Fruit fly (Drosophila melanogaster) whole organism, embryonic: ENCODE data around the gene Zn72D.

Source experiments
- Atf6 ChIP-seq: fragments of 200-800 bp; sonication (Bioruptor generic); IDR thresholded peaks from 2 replicates; pipeline ENCODE4 v1.3.6; 2022; ENCODE audit warnings: missing biosample characterization, missing genetic modification characterization
- Awh ChIP-seq: fragments of 200-800 bp; sonication (Bioruptor generic); IDR thresholded peaks from 2 replicates; pipeline ENCODE4, ENCODE4 v1.3.6; 2022; ENCODE audit warnings: missing biosample characterization, missing genetic modification characterization
- B-H2 ChIP-seq: fragments of 200-800 bp; sonication (Bioruptor generic); optimal IDR thresholded peaks from 2 replicates; lab custom pipeline; 2018; ENCODE audit warnings: missing biosample characterization, mild to moderate bottlenecking, missing genetic modification characterization
- Bgb ChIP-seq: fragments of 200-800 bp; sonication (Bioruptor generic); IDR thresholded peaks from 2 replicates; pipeline ENCODE4 v1.3.6; 2022; ENCODE audit warnings: missing biosample characterization, missing genetic modification characterization; ENCODE audit not compliant: partially characterized antibody
- CG11560 ChIP-seq: fragments of 200-800 bp; sonication (Bioruptor generic); IDR thresholded peaks from 3 replicates; pipeline ENCODE4 v1.3.6; 2022; ENCODE audit warnings: missing biosample characterization, missing genetic modification characterization
- CG14050 ChIP-seq: fragments of 200-800 bp; sonication (Bioruptor generic); IDR thresholded peaks from 3 replicates; pipeline ENCODE4 v1.3.6; 2022; ENCODE audit warnings: missing biosample characterization, missing genetic modification characterization
- CG15479 ChIP-seq: fragments of 200-800 bp; sonication (Bioruptor generic); optimal IDR thresholded peaks from 3 replicates; lab custom pipeline; 2019; ENCODE audit warnings: missing biosample characterization, mild to moderate bottlenecking, missing genetic modification characterization, moderate library complexity
- CG17612 ChIP-seq: fragments of 200-800 bp; sonication (Bioruptor generic); IDR thresholded peaks from 2 replicates; pipeline ENCODE4 v1.3.6; 2022; ENCODE audit warnings: missing biosample characterization, missing genetic modification characterization
- CG18011 ChIP-seq: fragments of 200-800 bp; sonication (Bioruptor generic); optimal IDR thresholded peaks from 2 replicates; lab custom pipeline; 2017; ENCODE audit warnings: missing biosample characterization, missing genetic modification characterization, mild to moderate bottlenecking, moderate library complexity, missing genotype
- CG2116 ChIP-seq: fragments of 200-800 bp; sonication (Bioruptor generic); optimal IDR thresholded peaks from 3 replicates; lab custom pipeline; 2018; ENCODE audit warnings: missing biosample characterization, mild to moderate bottlenecking, missing genetic modification characterization
- CG2202 ChIP-seq: fragments of 200-800 bp; sonication (Bioruptor generic); optimal IDR thresholded peaks from 2 replicates; lab custom pipeline; 2018; ENCODE audit warnings: missing biosample characterization, mild to moderate bottlenecking, missing genetic modification characterization
- CG3163 ChIP-seq: fragments of 200-800 bp; sonication (Bioruptor generic); optimal IDR thresholded peaks from 3 replicates; lab custom pipeline; 2016; ENCODE audit warnings: missing biosample characterization, missing genetic modification characterization
- CG34422 ChIP-seq: fragments of 200-800 bp; sonication (Bioruptor generic); IDR thresholded peaks from 3 replicates; pipeline ENCODE4 v1.3.6; 2022; ENCODE audit warnings: missing biosample characterization, missing genetic modification characterization
- CG3847 ChIP-seq: fragments of 200-800 bp; sonication (Bioruptor generic); IDR thresholded peaks from 2 replicates; pipeline ENCODE4 v1.3.6; 2022; ENCODE audit warnings: missing biosample characterization, missing genetic modification characterization
- CG4360 ChIP-seq: fragments of 200-800 bp; sonication (Bioruptor generic); IDR thresholded peaks from 2 replicates; pipeline ENCODE4 v1.3.6; 2022; ENCODE audit warnings: missing biosample characterization, missing genetic modification characterization
- CG7271 ChIP-seq: fragments of 200-800 bp; sonication (Bioruptor generic); optimal IDR thresholded peaks from 2 replicates; lab custom pipeline; 2018; ENCODE audit warnings: missing biosample characterization, mild to moderate bottlenecking, missing genetic modification characterization, moderate library complexity
- CG7372 ChIP-seq: fragments of 200-800 bp; sonication (Bioruptor generic); IDR thresholded peaks from 2 replicates; pipeline ENCODE4 v1.3.6; 2022; ENCODE audit warnings: missing biosample characterization, missing genetic modification characterization
- CG7928 ChIP-seq: fragments of 200-800 bp; sonication (Bioruptor generic); optimal IDR thresholded peaks from 2 replicates; lab custom pipeline; 2017; ENCODE audit warnings: missing biosample characterization, mild to moderate bottlenecking, missing genetic modification characterization
- CG9797 ChIP-seq: fragments of 200-800 bp; sonication (Bioruptor generic); optimal IDR thresholded peaks from 3 replicates; lab custom pipeline; 2018; ENCODE audit warnings: missing biosample characterization, mild to moderate bottlenecking, missing genetic modification characterization
- CG9876 ChIP-seq: fragments of 200-800 bp; sonication (Bioruptor generic); optimal IDR thresholded peaks from 2 replicates; lab custom pipeline; 2016; ENCODE audit warnings: missing biosample characterization, missing genetic modification characterization
- CHES-1-like ChIP-seq: fragments of 200-800 bp; sonication (Bioruptor generic); optimal IDR thresholded peaks from 2 replicates; lab custom pipeline; 2016; ENCODE audit warnings: missing biosample characterization, missing genetic modification characterization
- Dip3 ChIP-seq: fragments of 200-800 bp; sonication (Bioruptor generic); optimal IDR thresholded peaks from 3 replicates; lab custom pipeline; 2016; ENCODE audit warnings: missing biosample characterization, missing genetic modification characterization
- Fer2 ChIP-seq: fragments of 200-800 bp; sonication (Bioruptor generic); optimal IDR thresholded peaks from 2 replicates; lab custom pipeline; 2018; ENCODE audit warnings: missing biosample characterization, mild to moderate bottlenecking, missing genetic modification characterization, moderate library complexity
- HLHmδ ChIP-seq: fragments of 200-800 bp; sonication (Bioruptor generic); optimal IDR thresholded peaks from 2 replicates; lab custom pipeline; 2018; ENCODE audit warnings: missing biosample characterization, mild to moderate bottlenecking, missing genetic modification characterization, moderate library complexity
- Mad ChIP-seq: fragments of 200-800 bp; sonication (Bioruptor generic); optimal IDR thresholded peaks from 2 replicates; lab custom pipeline; 2016; ENCODE audit warnings: missing biosample characterization, missing genetic modification characterization
- Med ChIP-seq: fragments of 200-800 bp; sonication (Bioruptor generic); peaks from one replicate; lab custom pipeline; 2016; ENCODE audit warnings: missing biosample characterization, missing genetic modification characterization, mild to moderate bottlenecking, inconsistent platforms, moderate library complexity
- NC2α ChIP-seq: fragments of 200-800 bp; sonication (Bioruptor generic); optimal IDR thresholded peaks from 2 replicates; lab custom pipeline; 2016; ENCODE audit warnings: missing biosample characterization, missing genetic modification characterization
- Side ChIP-seq: fragments of 200-800 bp; sonication (Bioruptor generic); optimal IDR thresholded peaks from 2 replicates; lab custom pipeline; 2016; ENCODE audit warnings: missing biosample characterization, missing genetic modification characterization
- Sox100B ChIP-seq: fragments of 200-800 bp; sonication (Bioruptor generic); optimal IDR thresholded peaks from 3 replicates; lab custom pipeline; 2018; ENCODE audit warnings: missing biosample characterization, mild to moderate bottlenecking, missing genetic modification characterization
- ac ChIP-seq: fragments of 200-800 bp; sonication (Bioruptor generic); optimal IDR thresholded peaks from 3 replicates; lab custom pipeline; 2017; ENCODE audit warnings: missing biosample characterization, mild to moderate bottlenecking, missing genetic modification characterization
- ara ChIP-seq: fragments of 200-800 bp; sonication (Bioruptor generic); IDR thresholded peaks from 2 replicates; pipeline ENCODE4 v1.3.6; 2022; ENCODE audit warnings: missing biosample characterization, missing genetic modification characterization
- ash1 ChIP-seq: fragments of 200-800 bp; sonication (Bioruptor generic); optimal IDR thresholded peaks from 2 replicates; lab custom pipeline; 2018; ENCODE audit warnings: missing biosample characterization, mild to moderate bottlenecking, missing genetic modification characterization
- br ChIP-seq: fragments of >200 bp; optimal IDR thresholded peaks from 2 replicates; lab custom pipeline; 2017
- chif ChIP-seq, 2 experiments: fragments of 200-800 bp; sonication (Bioruptor generic); optimal IDR thresholded peaks; 3 replicates each; lab custom pipeline; 2016; ENCODE audit warnings: missing biosample characterization in 2 of 2, missing genetic modification characterization in 2 of 2
- chm ChIP-seq: fragments of 200-800 bp; sonication (Bioruptor generic); IDR thresholded peaks from 2 replicates; pipeline ENCODE4 v1.3.6; 2022; ENCODE audit warnings: missing biosample characterization, missing genetic modification characterization
- dysf ChIP-seq: fragments of 200-800 bp; sonication (Bioruptor generic); IDR thresholded peaks from 3 replicates; pipeline ENCODE4 v1.3.6; 2022; ENCODE audit warnings: missing biosample characterization, missing genetic modification characterization
- exex ChIP-seq: fragments of 200-800 bp; sonication (Bioruptor generic); optimal IDR thresholded peaks from 4 replicates; lab custom pipeline; 2018; ENCODE audit warnings: missing biosample characterization, mild to moderate bottlenecking, missing genetic modification characterization, moderate library complexity
- fd3F ChIP-seq: fragments of 200-800 bp; sonication (Bioruptor generic); optimal IDR thresholded peaks from 2 replicates; lab custom pipeline; 2018; ENCODE audit warnings: missing biosample characterization, mild to moderate bottlenecking, missing genetic modification characterization, moderate library complexity
- her ChIP-seq: fragments of 200-800 bp; sonication (Bioruptor generic); optimal IDR thresholded peaks from 2 replicates; lab custom pipeline; 2016; ENCODE audit warnings: missing biosample characterization, missing genetic modification characterization
- knrl ChIP-seq: fragments of 200-800 bp; sonication (Bioruptor generic); IDR thresholded peaks from 3 replicates; pipeline ENCODE4 v1.3.6; 2022; ENCODE audit warnings: missing biosample characterization, missing genetic modification characterization; ENCODE audit not compliant: partially characterized antibody
- luna ChIP-seq: fragments of 200-800 bp; sonication (Bioruptor generic); optimal IDR thresholded peaks from 2 replicates; lab custom pipeline; 2016; ENCODE audit warnings: missing biosample characterization, missing genetic modification characterization
- prd ChIP-seq, 3 experiments: fragments of >200 bp in 2 of 3; fragments of 200-800 bp in 1 of 3; sonication (Bioruptor generic) in 1 of 3; optimal IDR thresholded peaks in 2 of 3; IDR thresholded peaks in 1 of 3; 2 replicates in 2 of 3; 3 replicates in 1 of 3; pipeline versions ENCODE4 v1.3.6 to Lab custom; 2017 to 2022; ENCODE audit warnings: missing biosample characterization in 1 of 3, missing genetic modification characterization in 1 of 3
- ranshi ChIP-seq: fragments of 200-800 bp; sonication (Bioruptor generic); IDR thresholded peaks from 2 replicates; pipeline ENCODE4 v1.3.6; 2022; ENCODE audit warnings: missing biosample characterization, missing genetic modification characterization
- slbo ChIP-seq: fragments of 200-800 bp; sonication (Bioruptor generic); IDR thresholded peaks from 2 replicates; pipeline ENCODE4 v1.3.6; 2022; ENCODE audit warnings: missing biosample characterization, missing genetic modification characterization
- so ChIP-seq: fragments of 200-800 bp; sonication (Bioruptor generic); IDR thresholded peaks from 3 replicates; pipeline ENCODE4 v1.3.6; 2022; ENCODE audit warnings: missing biosample characterization, missing genetic modification characterization
- tio ChIP-seq: fragments of 200-800 bp; sonication (Bioruptor generic); optimal IDR thresholded peaks from 2 replicates; lab custom pipeline; 2017; ENCODE audit warnings: missing biosample characterization, missing genetic modification characterization, inconsistent platforms
- tx ChIP-seq: fragments of 200-800 bp; sonication (Bioruptor generic); optimal IDR thresholded peaks from 2 replicates; lab custom pipeline; 2016; ENCODE audit warnings: missing biosample characterization, missing genetic modification characterization
- unpg ChIP-seq: fragments of 200-800 bp; sonication (Bioruptor generic); optimal IDR thresholded peaks from 3 replicates; lab custom pipeline; 2018; ENCODE audit warnings: missing biosample characterization, mild to moderate bottlenecking, missing genetic modification characterization, moderate library complexity
- vnd ChIP-seq: fragments of 200-800 bp; sonication (Bioruptor generic); IDR thresholded peaks from 3 replicates; pipeline ENCODE4 v1.3.6; 2022; ENCODE audit warnings: missing biosample characterization, missing genetic modification characterization; ENCODE audit not compliant: partially characterized antibody
- zen ChIP-seq: fragments of 200-800 bp; sonication (Bioruptor generic); optimal IDR thresholded peaks from 3 replicates; lab custom pipeline; 2018; ENCODE audit warnings: missing biosample characterization, mild to moderate bottlenecking, missing genetic modification characterization, moderate library complexity

Zn72D gene

DNA sequence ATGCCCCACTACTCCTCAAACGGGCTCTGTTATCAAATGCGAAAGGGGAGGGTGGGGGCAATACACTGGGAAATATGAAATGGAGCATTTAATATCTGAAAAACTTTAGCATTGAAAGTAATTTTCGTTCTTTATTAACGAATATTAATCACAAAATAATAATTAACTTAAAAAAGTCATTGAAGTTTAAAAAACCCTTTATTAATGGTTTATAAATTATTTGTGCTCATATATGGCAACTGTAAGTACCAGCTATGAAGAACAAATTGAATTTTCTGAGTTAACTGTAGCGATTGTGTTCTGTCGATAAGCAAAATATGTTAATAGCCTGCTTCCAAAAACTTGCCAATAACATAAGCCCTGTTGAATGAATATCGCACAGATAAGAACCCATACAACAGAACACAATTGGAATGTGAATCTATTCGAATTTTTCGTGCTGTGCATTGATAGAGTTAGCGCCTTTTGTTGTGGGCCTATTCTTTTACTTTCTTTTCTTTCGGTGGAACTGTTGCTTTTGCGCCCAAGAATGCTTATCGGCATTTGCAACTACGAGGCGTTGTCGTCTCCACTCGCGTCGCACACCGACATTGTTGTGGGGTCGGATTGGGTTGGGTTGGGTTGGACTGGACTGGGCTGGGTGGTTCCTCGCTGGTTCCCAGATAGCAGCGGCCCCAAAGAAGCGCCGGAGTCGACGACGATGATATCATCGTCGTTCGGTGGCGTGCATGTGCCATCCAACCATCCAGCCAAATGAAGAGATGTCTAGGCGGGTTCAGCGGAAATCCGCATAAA, 51.4 kb downstream of the Zn72D start (continued):
- TF ChIP-seq CG4360 (GFP tag; lab: Robert Waterston, UW) = no peak
- no peak for TF ChIP-seq HLHmδ (GFP tag; lab: Kevin White, UChicago)
- TF ChIP-seq CG18011 (GFP tag; lab: Kevin White, UChicago) = no peak
- no peak for TF ChIP-seq fd3F
- TF ChIP-seq B-H2 (GFP tag; lab: Kevin White, UChicago) = no peak
- no peak for TF ChIP-seq knrl (GFP tag; lab: Robert Waterston, UW)
- TF ChIP-seq br (lab: Kevin White, UChicago) = no peak
- no peak for TF ChIP-seq unpg (GFP tag; lab: Kevin White, UChicago)
- no peak for TF ChIP-seq zen (tag; lab: Kevin White, UChicago)
- TF ChIP-seq ac (GFP tag; lab: Kevin White, UChicago) = no peak
- TF ChIP-seq CG15479 (GFP tag; lab: Kevin White, UChicago) = no peak
- TF ChIP-seq so = no peak
- TF ChIP-seq Fer2 (tag; lab: Kevin White, UChicago) = no peak
- 0 out of 2 replicates have a peak, but pooled peaks have one; percentile 10 for TF ChIP-seq CG3847 (GFP tag; lab: Robert Waterston, UW)
- TF ChIP-seq ash1 = no peak
- peak; percentile 46; the same call in 1 of the 2 replicates for TF ChIP-seq slbo (GFP tag; lab: Robert Waterston, UW)
- TF ChIP-seq ranshi (GFP tag; lab: Robert Waterston, UW) = no peak
- no peak for TF ChIP-seq CG9876 (GFP tag; lab: Kevin White, UChicago)
- TF ChIP-seq CG7372 = no peak
- TF ChIP-seq NC2α (GFP tag; lab: Kevin White, UChicago) = no peak
- no peak for TF ChIP-seq CG7928 (GFP tag; lab: Kevin White, UChicago)
- no peak for TF ChIP-seq her
- TF ChIP-seq exex (tag; lab: Kevin White, UChicago) = no peak
- TF ChIP-seq Atf6 (GFP tag; lab: Robert Waterston, UW) = peak; percentile 28; the same call in 1 of the 2 replicates
- TF ChIP-seq Dip3 (GFP tag; lab: Kevin White, UChicago) = peak; percentile 19
- TF ChIP-seq CG11560 (tag; lab: Robert Waterston, UW) = no peak
- no peak for TF ChIP-seq CG2116 (GFP tag; lab: Kevin White, UChicago)
- TF ChIP-seq CG2202 (tag; lab: Kevin White, UChicago) = peak; percentile 35
- TF ChIP-seq Bgb (GFP tag; lab: Robert Waterston, UW) = no peak
- TF ChIP-seq vnd = no peak
- peak; percentile 46; the same call in 1 of the 3 replicates for TF ChIP-seq dysf (GFP tag; lab: Robert Waterston, UW)
- TF ChIP-seq CG14050 (GFP tag; lab: Robert Waterston, UW) = no peak
- TF ChIP-seq luna = no peak
- no peak for TF ChIP-seq CG9797 (GFP tag; lab: Kevin White, UChicago)
- no peak for TF ChIP-seq CG17612
- TF ChIP-seq chm = no peak
- no peak for TF ChIP-seq prd (optimal IDR thresholded peaks at IDR 0.05; lab: Kevin White, UChicago)
- TF ChIP-seq prd (GFP tag; IDR thresholded peaks at IDR 0.05; lab: Robert Waterston, UW) = no peak
- peak; percentile 74 for TF ChIP-seq Sox100B (GFP tag; lab: Kevin White, UChicago)
- TF ChIP-seq tx = no peak
- TF ChIP-seq Side (GFP tag; lab: Kevin White, UChicago) = no peak
- no peak for TF ChIP-seq Mad
- peak; percentile 19 for TF ChIP-seq Med (GFP tag; lab: Kevin White, UChicago)
- peak; percentile 14 for TF ChIP-seq CHES-1-like (GFP tag; lab: Kevin White, UChicago)
- no peak for TF ChIP-seq Awh (GFP tag; lab: Robert Waterston, UW)
- TF ChIP-seq CG7271 = no peak
- TF ChIP-seq tio (GFP tag; lab: Kevin White, UChicago) = peak; percentile 65
- TF ChIP-seq ara (GFP tag; lab: Robert Waterston, UW) = no peak
- no peak for TF ChIP-seq CG34422 (GFP tag; lab: Robert Waterston, UW)
- TF ChIP-seq CG3163 (GFP tag; lab: Kevin White, UChicago) = no peak
- TF ChIP-seq chif (GFP tag; optimal IDR thresholded peaks at IDR 0.05; lab: Kevin White, UChicago) = peak in 1 of 2 experiments; percentile 36
